Worm (Caenorhabditis elegans): ENCODE results near the gene F46F5.13.

ce11 chrII:770253-770652 lies 32.9 kb upstream of the F46F5.13 start, which contains the start of gene C08G5.6:
- TF ChIP-seq ztf-29 (GFP tag; IDR thresholded peaks at IDR 0.05), result no peak
- TF ChIP-seq ref-1 (GFP tag; conservative IDR thresholded peaks at IDR 0.05), result no peak
- TF ChIP-seq flt-1 (GFP tag; IDR thresholded peaks at IDR 0.05), result no peak
- no peak for TF ChIP-seq med-1 (GFP tag; optimal IDR thresholded peaks at IDR 0.05; ENCODE audit: insufficient read depth)
- no peak for TF ChIP-seq ztf-23 (GFP tag; IDR thresholded peaks at IDR 0.05)
- no peak for TF ChIP-seq klf-2 (GFP tag; conservative IDR thresholded peaks at IDR 0.05)
- TF ChIP-seq tab-1 (GFP tag; IDR thresholded peaks at IDR 0.05), result no peak
- TF ChIP-seq T22C8.4 (GFP tag; IDR thresholded peaks at IDR 0.05), result no peak
